Fruit fly (Drosophila melanogaster) whole organism, embryonic: ENCODE data around the gene THADA.
A peak's percentile ranks its signal among the peaks of the same experiment; 100 is the strongest.

Source experiments
- Atf6 ChIP-seq: fragments of 200-800 bp; sonication (Bioruptor generic); IDR thresholded peaks from 2 replicates; pipeline ENCODE4 v1.3.6; 2022; ENCODE audit warnings: missing biosample characterization, missing genetic modification characterization
- Awh ChIP-seq: fragments of 200-800 bp; sonication (Bioruptor generic); IDR thresholded peaks from 2 replicates; pipeline ENCODE4, ENCODE4 v1.3.6; 2022; ENCODE audit warnings: missing biosample characterization, missing genetic modification characterization
- B-H2 ChIP-seq: fragments of 200-800 bp; sonication (Bioruptor generic); optimal IDR thresholded peaks from 2 replicates; lab custom pipeline; 2018; ENCODE audit warnings: missing biosample characterization, mild to moderate bottlenecking, missing genetic modification characterization
- CG1233 ChIP-seq: fragments of 200-800 bp; sonication (Bioruptor generic); optimal IDR thresholded peaks from 4 replicates; lab custom pipeline; 2018; ENCODE audit warnings: missing biosample characterization, mild to moderate bottlenecking, missing genetic modification characterization
- CG13287 ChIP-seq: fragments of 200-800 bp; sonication (Bioruptor generic); IDR thresholded peaks from 2 replicates; pipeline ENCODE4 v1.3.6; 2022; ENCODE audit warnings: missing biosample characterization, missing genetic modification characterization; ENCODE audit not compliant: partially characterized antibody
- CG1647 ChIP-seq: fragments of 200-800 bp; sonication (Bioruptor generic); optimal IDR thresholded peaks from 3 replicates; lab custom pipeline; 2016; ENCODE audit warnings: missing biosample characterization, missing genetic modification characterization
- CG17385 ChIP-seq: fragments of 200-800 bp; sonication (Bioruptor generic); optimal IDR thresholded peaks from 3 replicates; lab custom pipeline; 2018; ENCODE audit warnings: missing biosample characterization, mild to moderate bottlenecking, missing genetic modification characterization
- CG18011 ChIP-seq: fragments of 200-800 bp; sonication (Bioruptor generic); optimal IDR thresholded peaks from 2 replicates; lab custom pipeline; 2017; ENCODE audit warnings: missing biosample characterization, missing genetic modification characterization, mild to moderate bottlenecking, moderate library complexity, missing genotype
- CG18262 ChIP-seq: fragments of 200-800 bp; optimal IDR thresholded peaks from 3 replicates; lab custom pipeline; 2019; ENCODE audit warnings: missing biosample characterization, mild to moderate bottlenecking, missing genetic modification characterization, moderate library complexity
- CG30020 ChIP-seq: fragments of 200-800 bp; optimal IDR thresholded peaks from 2 replicates; lab custom pipeline; 2019; ENCODE audit warnings: missing biosample characterization, mild to moderate bottlenecking, missing genetic modification characterization, moderate library complexity
- CG32767 ChIP-seq: fragments of 200-800 bp; sonication (Bioruptor generic); IDR thresholded peaks from 2 replicates; pipeline ENCODE4 v1.3.6; 2022; ENCODE audit warnings: missing biosample characterization, missing genetic modification characterization
- CG32772 ChIP-seq: fragments of 200-800 bp; sonication (Bioruptor generic); IDR thresholded peaks from 2 replicates; pipeline ENCODE4 v1.3.6; 2022; ENCODE audit warnings: missing biosample characterization, missing genetic modification characterization
- CG3407 ChIP-seq: fragments of 200-800 bp; sonication (Bioruptor generic); optimal IDR thresholded peaks from 2 replicates; lab custom pipeline; 2018; ENCODE audit warnings: missing biosample characterization, mild to moderate bottlenecking, missing genetic modification characterization
- CG4404 ChIP-seq: fragments of 200-800 bp; sonication (Bioruptor generic); IDR thresholded peaks from 2 replicates; pipeline ENCODE4 v1.3.6; 2022; ENCODE audit warnings: missing biosample characterization, missing genetic modification characterization
- CG5245 ChIP-seq: fragments of 200-800 bp; sonication (Bioruptor generic); optimal IDR thresholded peaks from 3 replicates; lab custom pipeline; 2016; ENCODE audit warnings: missing biosample characterization, missing genetic modification characterization
- CG6654 ChIP-seq: fragments of 200-800 bp; sonication (Bioruptor generic); optimal IDR thresholded peaks from 2 replicates; lab custom pipeline; 2017; ENCODE audit warnings: missing biosample characterization, mild to moderate bottlenecking, missing genetic modification characterization
- CG7839 ChIP-seq: fragments of 200-800 bp; sonication (Bioruptor generic); optimal IDR thresholded peaks from 3 replicates; lab custom pipeline; 2018; ENCODE audit warnings: missing biosample characterization, mild to moderate bottlenecking, missing genetic modification characterization, moderate library complexity
- CG8281 ChIP-seq: fragments of 200-800 bp; sonication (Bioruptor generic); optimal IDR thresholded peaks from 2 replicates; lab custom pipeline; 2018; ENCODE audit warnings: missing biosample characterization, mild to moderate bottlenecking, missing genetic modification characterization, moderate library complexity
- CG8388 ChIP-seq: fragments of 200-800 bp; sonication (Bioruptor generic); optimal IDR thresholded peaks from 2 replicates; lab custom pipeline; 2019; ENCODE audit warnings: missing biosample characterization, mild to moderate bottlenecking, missing genetic modification characterization, moderate library complexity
- CG8478 ChIP-seq: fragments of >200 bp; optimal IDR thresholded peaks from 2 replicates; lab custom pipeline; 2018
- CG9876 ChIP-seq: fragments of 200-800 bp; sonication (Bioruptor generic); optimal IDR thresholded peaks from 2 replicates; lab custom pipeline; 2016; ENCODE audit warnings: missing biosample characterization, missing genetic modification characterization
- D19A ChIP-seq: fragments of 200-800 bp; optimal IDR thresholded peaks from 3 replicates; lab custom pipeline; 2019; ENCODE audit warnings: missing biosample characterization, mild to moderate bottlenecking, missing genetic modification characterization, moderate library complexity
- Dad ChIP-seq: fragments of 200-800 bp; sonication (Bioruptor generic); optimal IDR thresholded peaks from 3 replicates; lab custom pipeline; 2016; ENCODE audit warnings: missing biosample characterization, missing genetic modification characterization
- Dip2 ChIP-seq: fragments of 200-800 bp; sonication (Bioruptor generic); IDR thresholded peaks from 2 replicates; pipeline ENCODE4 v1.3.6; 2022; ENCODE audit warnings: missing biosample characterization, missing genetic modification characterization
- GATAe ChIP-seq: fragments of 200-800 bp; sonication (Bioruptor generic); conservative IDR thresholded peaks from 2 replicates; pipeline ENCODE4 v1.3.6; 2022; ENCODE audit warnings: missing biosample characterization, missing genetic modification characterization
- HHEX ChIP-seq: fragments of 200-800 bp; sonication (Bioruptor generic); optimal IDR thresholded peaks from 3 replicates; lab custom pipeline; 2017; ENCODE audit warnings: missing biosample characterization, mild to moderate bottlenecking, missing genetic modification characterization, missing genetic modification reagents
- Hmr ChIP-seq: fragments of 200-800 bp; sonication (Bioruptor generic); optimal IDR thresholded peaks from 3 replicates; lab custom pipeline; 2017; ENCODE audit warnings: mild to moderate bottlenecking, missing biosample characterization, missing genetic modification reagents, missing genetic modification characterization
- MBD-R2 ChIP-seq: fragments of 200-800 bp; sonication (Bioruptor generic); IDR thresholded peaks from 2 replicates; pipeline ENCODE4 v1.3.6; 2022; ENCODE audit warnings: missing biosample characterization, missing genetic modification characterization
- Med ChIP-seq: fragments of 200-800 bp; sonication (Bioruptor generic); peaks from one replicate; lab custom pipeline; 2016; ENCODE audit warnings: missing biosample characterization, missing genetic modification characterization, mild to moderate bottlenecking, inconsistent platforms, moderate library complexity
- NC2β ChIP-seq: fragments of 200-800 bp; sonication (Bioruptor generic); optimal IDR thresholded peaks from 2 replicates; lab custom pipeline; 2016; ENCODE audit warnings: missing biosample characterization, missing genetic modification characterization
- Oli ChIP-seq: fragments of 200-800 bp; sonication (Bioruptor generic); optimal IDR thresholded peaks from 2 replicates; lab custom pipeline; 2018; ENCODE audit warnings: missing biosample characterization, mild to moderate bottlenecking, missing genetic modification characterization, moderate library complexity
- Sox100B ChIP-seq: fragments of 200-800 bp; sonication (Bioruptor generic); optimal IDR thresholded peaks from 3 replicates; lab custom pipeline; 2018; ENCODE audit warnings: missing biosample characterization, mild to moderate bottlenecking, missing genetic modification characterization
- Tbp ChIP-seq: fragments of >200 bp; optimal IDR thresholded peaks from 2 replicates; lab custom pipeline; 2018; ENCODE audit warnings: missing biosample characterization, missing genetic modification characterization
- ash1 ChIP-seq: fragments of 200-800 bp; sonication (Bioruptor generic); optimal IDR thresholded peaks from 2 replicates; lab custom pipeline; 2018; ENCODE audit warnings: missing biosample characterization, mild to moderate bottlenecking, missing genetic modification characterization
- corto ChIP-seq: fragments of 200-800 bp; sonication (Bioruptor generic); optimal IDR thresholded peaks from 2 replicates; lab custom pipeline; 2016; ENCODE audit warnings: missing biosample characterization, mild to moderate bottlenecking, missing genetic modification characterization, moderate library complexity
- kay ChIP-seq: fragments of 200-800 bp; sonication (Bioruptor generic); optimal IDR thresholded peaks from 2 replicates; lab custom pipeline; 2016; ENCODE audit warnings: missing biosample characterization, missing genetic modification characterization
- lilli ChIP-seq: fragments of 200-800 bp; sonication (Bioruptor generic); optimal IDR thresholded peaks from 3 replicates; lab custom pipeline; 2016; ENCODE audit warnings: missing biosample characterization, missing genetic modification characterization
- nerfin-1 ChIP-seq: fragments of 200-800 bp; sonication (Bioruptor generic); optimal IDR thresholded peaks from 3 replicates; lab custom pipeline; 2019; ENCODE audit warnings: missing biosample characterization, mild to moderate bottlenecking, missing genetic modification characterization, moderate library complexity
- nom ChIP-seq: fragments of 200-800 bp; sonication (Bioruptor generic); optimal IDR thresholded peaks from 2 replicates; lab custom pipeline; 2017; ENCODE audit warnings: missing biosample characterization, missing genetic modification characterization, mild to moderate bottlenecking, moderate library complexity, missing genetic modification reagents
- onecut ChIP-seq: fragments of 200-800 bp; sonication (Bioruptor generic); IDR thresholded peaks from 2 replicates; pipeline ENCODE4 v1.3.6; 2022; ENCODE audit warnings: missing biosample characterization, missing genetic modification characterization
- pho ChIP-seq: fragments of 200-800 bp; sonication (Bioruptor generic); optimal IDR thresholded peaks from 2 replicates; lab custom pipeline; 2016; ENCODE audit warnings: missing biosample characterization, missing genetic modification characterization
- pita ChIP-seq: fragments of 200-800 bp; sonication (Bioruptor generic); optimal IDR thresholded peaks from 2 replicates; lab custom pipeline; 2017; ENCODE audit warnings: missing biosample characterization, mild to moderate bottlenecking, missing genetic modification characterization
- pnt ChIP-seq: fragments of 200-800 bp; sonication (Bioruptor generic); optimal IDR thresholded peaks from 3 replicates; lab custom pipeline; 2016; ENCODE audit warnings: missing biosample characterization, missing genetic modification characterization
- pros ChIP-seq: fragments of 200-800 bp; sonication (Bioruptor generic); optimal IDR thresholded peaks from 3 replicates; lab custom pipeline; 2019; ENCODE audit warnings: missing biosample characterization, mild to moderate bottlenecking, missing genetic modification characterization, moderate library complexity
- seq ChIP-seq: fragments of 200-800 bp; sonication (Bioruptor generic); IDR thresholded peaks from 2 replicates; pipeline ENCODE4 v1.3.6; 2022; ENCODE audit warnings: missing biosample characterization, missing genetic modification characterization
- shn ChIP-seq: fragments of 200-800 bp; sonication (Bioruptor generic); optimal IDR thresholded peaks from 3 replicates; lab custom pipeline; 2016; ENCODE audit warnings: missing biosample characterization, missing genetic modification characterization
- sisA ChIP-seq: fragments of 200-800 bp; sonication (Bioruptor generic); IDR thresholded peaks from 2 replicates; pipeline ENCODE4 v1.3.6; 2022; ENCODE audit warnings: missing biosample characterization, missing genetic modification characterization
- ssp ChIP-seq: fragments of 200-800 bp; sonication (Bioruptor generic); IDR thresholded peaks from 2 replicates; pipeline ENCODE4 v1.3.6; 2022; ENCODE audit warnings: missing biosample characterization, missing genetic modification characterization
- vvl ChIP-seq: fragments of 200-800 bp; sonication (Bioruptor generic); IDR thresholded peaks from 2 replicates; pipeline ENCODE4 v1.3.6; 2022; ENCODE audit warnings: missing biosample characterization, missing genetic modification characterization
- wor ChIP-seq: fragments of 200-800 bp; sonication (Bioruptor generic); IDR thresholded peaks from 2 replicates; pipeline ENCODE4 v1.3.6; 2022; ENCODE audit warnings: missing biosample characterization, missing genetic modification characterization

Gene THADA

dm6 chrX:19848342-19848793 lies 17.0 kb downstream of the THADA start (continued):
- peak; percentile 16 for TF ChIP-seq CG30020 (tag; lab: Kevin White, UChicago)
- TF ChIP-seq HHEX (GFP tag; lab: Kevin White, UChicago) = peak; percentile 57
- peak; percentile 58 for TF ChIP-seq Oli
- TF ChIP-seq CG3407 (GFP tag; lab: Kevin White, UChicago) = peak; percentile 2
- TF ChIP-seq CG32772 (GFP tag; lab: Robert Waterston, UW) = peak; percentile 58
- TF ChIP-seq Dad (GFP tag; lab: Kevin White, UChicago) = peak; percentile 68
- peak; percentile 31 for TF ChIP-seq CG4404
- TF ChIP-seq CG18262 (tag; lab: Kevin White, UChicago) = peak; percentile 47
- TF ChIP-seq wor (GFP tag; lab: Robert Waterston, UW) = peak; percentile 60; the same call in 1 of the 2 replicates
- TF ChIP-seq GATAe (GFP tag; lab: Robert Waterston, UW) = no peak
- TF ChIP-seq nerfin-1 = peak; percentile 36
- TF ChIP-seq pros = peak; percentile 29
- TF ChIP-seq Dip2 (GFP tag; lab: Robert Waterston, UW) = no peak
- peak; percentile 67 for TF ChIP-seq CG13287 (GFP tag; lab: Robert Waterston, UW)
- TF ChIP-seq CG8478 (lab: Kevin White, UChicago) = no peak
- TF ChIP-seq CG8281 (tag; lab: Kevin White, UChicago) = no peak
- TF ChIP-seq CG32767 = 0 out of 2 replicates have a peak, but pooled peaks have one; percentile 55
- TF ChIP-seq NC2β (GFP tag; lab: Kevin White, UChicago) = peak; percentile 75
- TF ChIP-seq, all 482 proteins: peak for 394

dm6 chrX:19846701-19847383 lies 18.5 kb downstream of the THADA start:
- TF ChIP-seq Atf6 (GFP tag; lab: Robert Waterston, UW) (peak; percentile 91), CG18011 (peak; percentile 74), ssp (GFP tag; lab: Robert Waterston, UW) (peak; percentile 86), vvl (GFP tag; lab: Robert Waterston, UW) (peak; percentile 96), lilli (GFP tag; lab: Kevin White, UChicago) (peak; percentile 93), CG7839 (tag; lab: Kevin White, UChicago) (peak; percentile 95), pita (no peak), Med (GFP tag; lab: Kevin White, UChicago) (peak; percentile 99), CG17385 (GFP tag; lab: Kevin White, UChicago) (peak; percentile 90), CG5245 (GFP tag; lab: Kevin White, UChicago) (peak; percentile 94), CG9876 (GFP tag; lab: Kevin White, UChicago) (peak; percentile 93), corto (GFP tag; lab: Kevin White, UChicago) (no peak), Sox100B (peak; percentile 88), CG6654 (GFP tag; lab: Kevin White, UChicago) (peak; percentile 75), CG1647 (GFP tag; lab: Kevin White, UChicago) (peak; percentile 92), shn (GFP tag; lab: Kevin White, UChicago) (peak; percentile 95), pho (GFP tag; lab: Kevin White, UChicago) (peak; percentile 87), B-H2 (GFP tag; lab: Kevin White, UChicago) (peak; percentile 63), Hmr (GFP tag; lab: Kevin White, UChicago) (peak; percentile 90), seq (GFP tag; lab: Robert Waterston, UW) (peak; percentile 93), D19A (tag; lab: Kevin White, UChicago) (peak; percentile 91), Tbp (GFP tag; lab: Kevin White, UChicago) (no peak), sisA (GFP tag; lab: Robert Waterston, UW) (peak; percentile 97), pnt (GFP tag; lab: Kevin White, UChicago) (peak; percentile 95), nerfin-1 (peak; percentile 90), MBD-R2 (peak; percentile 76), CG1233 (GFP tag; lab: Kevin White, UChicago) (peak; percentile 92), CG8388 (GFP tag; lab: Kevin White, UChicago) (peak; percentile 91), ash1 (GFP tag; lab: Kevin White, UChicago) (peak; percentile 73), Awh (GFP tag; lab: Robert Waterston, UW) (peak; percentile 95), onecut (GFP tag; lab: Robert Waterston, UW) (peak; percentile 89), kay (GFP tag; lab: Kevin White, UChicago) (peak; percentile 89), nom (peak; percentile 85)
